Worm (Caenorhabditis elegans) whole organism, L4 larva: Measurements from ENCODE around the gene W02D7.11.

Experiments used
- D1046.2 ChIP-seq: fragments of 200-800 bp; sonication (Bioruptor generic); IDR thresholded peaks from 2 replicates; pipeline ENCODE4 v1.3.6; 2022; ENCODE audit warnings: missing genetic modification characterization, missing compliant biosample characterization
- F10B5.3 ChIP-seq: sonication (generic microtip); optimal IDR thresholded peaks from 2 replicates; lab custom pipeline; 2016; ENCODE audit warnings: mild to moderate bottlenecking, missing genetic modification characterization, missing compliant biosample characterization
- F49E8.2 ChIP-seq: sonication (generic microtip); optimal IDR thresholded peaks from 2 replicates; lab custom pipeline; 2016; ENCODE audit warnings: missing compliant biosample characterization, mild to moderate bottlenecking, missing genetic modification characterization, borderline replicate concordance
- R02D3.7 ChIP-seq: fragments of 150-350 bp; sonication (generic microtip); optimal IDR thresholded peaks from 3 replicates; lab custom pipeline; 2014; ENCODE audit warnings: missing biosample characterization, missing genetic modification characterization
- T20F7.1 ChIP-seq: fragments of 200-800 bp; sonication (Bioruptor generic); optimal IDR thresholded peaks from 2 replicates; lab custom pipeline; 2018; ENCODE audit warnings: mild to moderate bottlenecking, missing genetic modification characterization, missing compliant biosample characterization
- Y75B8A.6 ChIP-seq: fragments of 200-800 bp; sonication (Bioruptor generic); IDR thresholded peaks from 2 replicates; pipeline ENCODE4 v1.3.6; 2022; ENCODE audit warnings: missing genetic modification reagents, missing genetic modification characterization, missing compliant biosample characterization
- ZK337.2 ChIP-seq: fragments of 200-800 bp; sonication (Bioruptor generic); IDR thresholded peaks from 2 replicates; pipeline ENCODE4 v1.3.6; 2022; ENCODE audit warnings: missing genetic modification reagents, missing genetic modification characterization, missing compliant biosample characterization
- ZK546.5 ChIP-seq, 2 experiments: sonication (generic microtip); optimal IDR thresholded peaks; 2 replicates each; lab custom pipeline; 2017; ENCODE audit warnings: missing biosample characterization in 2 of 2, missing genetic modification characterization in 2 of 2
- ceh-32 ChIP-seq: sonication (generic microtip); optimal IDR thresholded peaks from 2 replicates; lab custom pipeline; 2016; ENCODE audit warnings: mild to moderate bottlenecking, missing genetic modification characterization, missing compliant biosample characterization; ENCODE audit not compliant: poor library complexity
- cey-2 ChIP-seq: sonication (generic microtip); optimal IDR thresholded peaks from 3 replicates; lab custom pipeline; 2017; ENCODE audit warnings: missing genetic modification characterization, mild to moderate bottlenecking, missing compliant biosample characterization, antibody characterized with exemption, borderline replicate concordance; ENCODE audit not compliant: insufficient read depth
- daf-16 ChIP-seq, 3 experiments: sonication (generic microtip); optimal IDR thresholded peaks; 2 replicates each; lab custom pipeline; 2016 to 2017; ENCODE audit warnings: missing genetic modification characterization in 3 of 3, missing genetic modification reagents in 3 of 3, mild to moderate bottlenecking in 2 of 3, missing compliant biosample characterization in 2 of 3, missing biosample characterization in 1 of 3, moderate library complexity in 1 of 3
- dmd-6 ChIP-seq: fragments of 200-800 bp; sonication (Bioruptor generic); IDR thresholded peaks from 2 replicates; pipeline ENCODE4 v1.3.6; 2022; ENCODE audit warnings: missing genetic modification reagents, missing genetic modification characterization, missing compliant biosample characterization
- dmd-9 ChIP-seq: fragments of 200-800 bp; sonication (Bioruptor generic); IDR thresholded peaks from 2 replicates; pipeline ENCODE4 v1.3.6; 2022; ENCODE audit warnings: missing genetic modification reagents, missing genetic modification characterization, missing compliant biosample characterization
- dpl-1 ChIP-seq: fragments of 150-350 bp; optimal IDR thresholded peaks from 2 replicates; lab custom pipeline; 2014; ENCODE audit warnings: missing biosample characterization, missing genetic modification reagents, missing genetic modification characterization
- egl-27 ChIP-seq: sonication (generic microtip); optimal IDR thresholded peaks from 3 replicates; lab custom pipeline; 2017; ENCODE audit warnings: missing biosample characterization, missing genetic modification reagents, missing genetic modification characterization
- hif-1 ChIP-seq, 2 experiments: sonication (generic microtip); optimal IDR thresholded peaks; 2 replicates each; lab custom pipeline; 2016 to 2017; ENCODE audit warnings: missing compliant biosample characterization in 2 of 2, missing genetic modification characterization in 2 of 2, missing genetic modification reagents in 2 of 2, missing genotype in 2 of 2, mild to moderate bottlenecking in 1 of 2
- hlh-11 ChIP-seq: fragments of 200-800 bp; sonication (Bioruptor generic); optimal IDR thresholded peaks from 2 replicates; lab custom pipeline; 2018; ENCODE audit warnings: mild to moderate bottlenecking, missing genetic modification characterization, missing compliant biosample characterization
- jun-1 ChIP-seq: fragments of 150-350 bp; optimal IDR thresholded peaks from 2 replicates; lab custom pipeline; 2014; ENCODE audit warnings: missing biosample characterization, missing genetic modification reagents, missing genetic modification characterization
- lim-7 ChIP-seq: fragments of 200-800 bp; sonication (Bioruptor generic); IDR thresholded peaks from 2 replicates; pipeline ENCODE4 v1.3.6; 2022; ENCODE audit warnings: missing genetic modification characterization, missing compliant biosample characterization
- lin-38 ChIP-seq: fragments of 200-800 bp; sonication (Bioruptor generic); IDR thresholded peaks from 2 replicates; pipeline ENCODE4 v1.3.6; 2022; ENCODE audit warnings: missing genetic modification reagents, missing genetic modification characterization, missing compliant biosample characterization
- lir-3 ChIP-seq: sonication (generic microtip); optimal IDR thresholded peaks from 2 replicates; lab custom pipeline; 2016; ENCODE audit warnings: mild to moderate bottlenecking, missing genetic modification characterization, missing compliant biosample characterization
- madf-5 ChIP-seq, 2 experiments: fragments of 200-800 bp; sonication (Bioruptor generic); IDR thresholded peaks; 2 replicates each; pipeline ENCODE4 v1.3.6; 2022; ENCODE audit warnings: missing compliant biosample characterization in 2 of 2, missing genetic modification characterization in 2 of 2
- mdl-1 ChIP-seq, 2 experiments: fragments of 150-350 bp in 1 of 2; sonication (generic microtip) in 1 of 2; optimal IDR thresholded peaks; 2 replicates each; lab custom pipeline; 2014 to 2017; ENCODE audit warnings: missing biosample characterization in 2 of 2, missing genetic modification characterization in 2 of 2
- mdt-29 ChIP-seq: fragments of 200-800 bp; sonication (Bioruptor generic); IDR thresholded peaks from 2 replicates; pipeline ENCODE4 v1.3.6; 2022; ENCODE audit warnings: missing genetic modification reagents, missing genetic modification characterization, missing compliant biosample characterization
- mep-1 ChIP-seq: fragments of 150-350 bp; sonication (generic microtip); optimal IDR thresholded peaks from 3 replicates; lab custom pipeline; 2014; ENCODE audit warnings: missing biosample characterization, missing genetic modification characterization
- mes-2 ChIP-seq: sonication (generic microtip); optimal IDR thresholded peaks from 2 replicates; lab custom pipeline; 2016; ENCODE audit warnings: missing genotype, mild to moderate bottlenecking, missing genetic modification characterization, missing compliant biosample characterization; ENCODE audit not compliant: poor library complexity, severe bottlenecking
- nhr-10 ChIP-seq: fragments of 150-350 bp; optimal IDR thresholded peaks from 2 replicates; lab custom pipeline; 2014; ENCODE audit warnings: missing biosample characterization, missing genetic modification characterization
- nhr-102 ChIP-seq: sonication (generic microtip); optimal IDR thresholded peaks from 2 replicates; lab custom pipeline; 2016; ENCODE audit warnings: mild to moderate bottlenecking, missing genetic modification characterization, moderate library complexity, missing compliant biosample characterization
- nhr-11 ChIP-seq: fragments of 150-350 bp; optimal IDR thresholded peaks from 2 replicates; lab custom pipeline; 2014; ENCODE audit warnings: missing biosample characterization, missing genetic modification characterization
- nhr-111 ChIP-seq: fragments of 200-800 bp; sonication (Bioruptor generic); optimal IDR thresholded peaks from 2 replicates; lab custom pipeline; 2018; ENCODE audit warnings: mild to moderate bottlenecking, missing genetic modification characterization, missing compliant biosample characterization
- nhr-25 ChIP-seq: sonication (generic microtip); optimal IDR thresholded peaks from 2 replicates; lab custom pipeline; 2017; ENCODE audit warnings: missing genetic modification characterization, mild to moderate bottlenecking, missing compliant biosample characterization, antibody characterized with exemption, moderate library complexity, borderline replicate concordance; ENCODE audit not compliant: insufficient read depth
- nhr-28 ChIP-seq: fragments of 150-350 bp; optimal IDR thresholded peaks from 2 replicates; lab custom pipeline; 2014; ENCODE audit warnings: missing biosample characterization, missing genetic modification characterization
- nhr-6 ChIP-seq: fragments of 150-350 bp; optimal IDR thresholded peaks from 2 replicates; lab custom pipeline; 2014; ENCODE audit warnings: missing biosample characterization, missing genetic modification characterization
- pha-4 ChIP-seq, 2 experiments: fragments of 150-350 bp in 1 of 2; fragments of 200-800 bp in 1 of 2; sonication (Bioruptor generic) in 1 of 2; IDR thresholded peaks in 1 of 2; optimal IDR thresholded peaks in 1 of 2; 2 replicates each; pipeline versions ENCODE4 v1.3.6 to Lab custom; 2014 to 2022; ENCODE audit warnings: missing genetic modification characterization in 2 of 2, missing genetic modification reagents in 2 of 2, missing biosample characterization in 1 of 2, missing compliant biosample characterization in 1 of 2
- pqm-1 ChIP-seq: sonication (generic microtip); optimal IDR thresholded peaks from 2 replicates; lab custom pipeline; 2017; ENCODE audit warnings: missing biosample characterization, missing genetic modification characterization
- saeg-2 ChIP-seq: fragments of 200-800 bp; sonication (Bioruptor generic); IDR thresholded peaks from 2 replicates; pipeline ENCODE4 v1.3.6; 2022; ENCODE audit warnings: missing genetic modification reagents, missing genetic modification characterization, missing compliant biosample characterization
- sdz-12 ChIP-seq: fragments of 200-800 bp; sonication (Bioruptor generic); optimal IDR thresholded peaks from 2 replicates; lab custom pipeline; 2018; ENCODE audit warnings: mild to moderate bottlenecking, missing genetic modification characterization, missing compliant biosample characterization
- skn-1 ChIP-seq: fragments of 150-350 bp; optimal IDR thresholded peaks from 2 replicates; lab custom pipeline; 2014; ENCODE audit warnings: missing biosample characterization, missing genetic modification characterization
- spr-1 ChIP-seq: sonication (generic microtip); optimal IDR thresholded peaks from 2 replicates; lab custom pipeline; 2016; ENCODE audit warnings: mild to moderate bottlenecking, missing genetic modification characterization, missing compliant biosample characterization
- tra-1 ChIP-seq: fragments of 200-800 bp; sonication (Bioruptor generic); IDR thresholded peaks from 2 replicates; pipeline ENCODE4 v1.3.6; 2022; ENCODE audit warnings: missing genetic modification reagents, missing genetic modification characterization, missing compliant biosample characterization
- zfp-2 ChIP-seq: sonication (generic microtip); optimal IDR thresholded peaks from 2 replicates; lab custom pipeline; 2016; ENCODE audit warnings: mild to moderate bottlenecking, missing genetic modification characterization, missing compliant biosample characterization
- zip-2 ChIP-seq: fragments of 150-350 bp; optimal IDR thresholded peaks from 2 replicates; lab custom pipeline; 2014; ENCODE audit warnings: missing biosample characterization, missing genetic modification characterization
- ztf-7 ChIP-seq: fragments of 150-350 bp; optimal IDR thresholded peaks from 2 replicates; lab custom pipeline; 2014; ENCODE audit warnings: missing biosample characterization, missing genetic modification characterization

W02D7.11 gene

DNA sequence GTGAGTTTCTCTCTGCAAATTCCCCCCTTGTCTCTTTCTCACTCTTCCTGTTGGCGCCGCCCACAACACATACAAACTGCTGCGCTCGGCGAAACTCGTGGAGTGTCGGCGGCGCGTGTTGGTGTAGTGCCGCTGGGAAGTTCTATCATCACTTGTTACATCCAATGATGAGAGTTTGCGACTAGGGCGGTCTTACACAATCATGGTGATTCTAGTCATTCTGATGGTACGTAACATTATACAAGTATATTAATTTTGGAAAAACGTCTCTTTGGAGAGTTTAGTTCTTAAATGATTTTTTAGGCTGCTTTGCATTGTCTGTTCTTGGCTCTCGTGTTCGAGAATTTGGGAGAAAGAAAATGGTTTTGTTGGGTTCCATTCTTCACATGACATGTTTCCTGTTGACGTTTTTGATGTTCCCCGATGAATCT is 44.7 kb upstream of the W02D7.11 start (continued):
- TF ChIP-seq dpl-1 (GFP tag; lab: Kevin White, UChicago) (peak; percentile 44), F49E8.2 (tag; lab: Kevin White, UChicago) (peak; percentile 96), nhr-111 (GFP tag; lab: Kevin White, UChicago) (peak; percentile 74), nhr-28 (tag; lab: Kevin White, UChicago) (peak; percentile 74), zfp-2 (tag; lab: Kevin White, UChicago) (no peak), sdz-12 (GFP tag; lab: Kevin White, UChicago) (no peak), nhr-11 (tag; lab: Kevin White, UChicago) (peak; percentile 32), lin-38 (GFP tag; lab: Robert Waterston, UW) (peak; percentile 77), spr-1 (tag; lab: Kevin White, UChicago) (peak; percentile 79), hif-1 (tag; optimal IDR thresholded peaks at IDR 0.05; lab: Kevin White, UChicago) (peak; percentile 21 to 25), ztf-7 (tag; lab: Kevin White, UChicago) (peak; percentile 65), zip-2 (tag; lab: Kevin White, UChicago) (peak; percentile 59), saeg-2 (GFP tag; lab: Robert Waterston, UW) (no peak), nhr-25 (tag; lab: Kevin White, UChicago) (peak; percentile 82), pqm-1 (tag; lab: Kevin White, UChicago) (peak; percentile 66), F10B5.3 (tag; lab: Kevin White, UChicago) (peak; percentile 89), mdt-29 (0 out of 2 replicates have a peak, but pooled peaks have one; percentile 56), nhr-6 (peak; percentile 21), dmd-9 (GFP tag; lab: Robert Waterston, UW) (0 out of 2 replicates have a peak, but pooled peaks have one; percentile 15), D1046.2 (GFP tag; lab: Robert Waterston, UW) (no peak), nhr-10 (tag; lab: Kevin White, UChicago) (peak; percentile 19), ZK337.2 (GFP tag; lab: Robert Waterston, UW) (0 out of 2 replicates have a peak, but pooled peaks have one; percentile 35), jun-1 (tag; lab: Kevin White, UChicago) (peak; percentile 50), skn-1 (tag; lab: Kevin White, UChicago) (no peak), mdl-1 (tag; optimal IDR thresholded peaks at IDR 0.05; lab: Kevin White, UChicago) (peak in 1 of 2 experiments; percentile 2), madf-5 (GFP tag; IDR thresholded peaks at IDR 0.05; lab: Robert Waterston, UW) (no peak), mep-1 (tag; lab: Kevin White, UChicago) (peak; percentile 91), mes-2 (tag; lab: Kevin White, UChicago) (peak; percentile 90), T20F7.1 (GFP tag; lab: Kevin White, UChicago) (peak; percentile 76), egl-27 (tag; lab: Kevin White, UChicago) (no peak), pha-4 (GFP tag; IDR thresholded peaks at IDR 0.05; lab: Robert Waterston, UW) (peak; percentile 76; the same call in 1 of the 2 replicates), pha-4 (tag; optimal IDR thresholded peaks at IDR 0.05; lab: Kevin White, UChicago) (no peak), lir-3 (peak; percentile 19), hlh-11 (tag; lab: Kevin White, UChicago) (peak; percentile 88), tra-1 (peak; percentile 49; the same call in 1 of the 2 replicates), dmd-6 (GFP tag; lab: Robert Waterston, UW) (peak; percentile 69; the same call in 1 of the 2 replicates), R02D3.7 (tag; lab: Kevin White, UChicago) (no peak), Y75B8A.6 (GFP tag; lab: Robert Waterston, UW) (no peak), ZK546.5 (tag; optimal IDR thresholded peaks at IDR 0.05; lab: Kevin White, UChicago) (no peak), daf-16 (GFP tag; optimal IDR thresholded peaks at IDR 0.05; lab: Kevin White, UChicago) (peak; percentile 64 to 69), daf-16 (tag; optimal IDR thresholded peaks at IDR 0.05; lab: Kevin White, UChicago) (peak; percentile 87), cey-2 (no peak), nhr-102 (tag; lab: Kevin White, UChicago) (peak; percentile 91), lim-7 (GFP tag; lab: Robert Waterston, UW) (no peak), ceh-32 (tag; lab: Kevin White, UChicago) (peak; percentile 12)
